Fruit fly (Drosophila melanogaster): ENCODE data around the gene Fum3.

The Fum3 gene

DNA sequence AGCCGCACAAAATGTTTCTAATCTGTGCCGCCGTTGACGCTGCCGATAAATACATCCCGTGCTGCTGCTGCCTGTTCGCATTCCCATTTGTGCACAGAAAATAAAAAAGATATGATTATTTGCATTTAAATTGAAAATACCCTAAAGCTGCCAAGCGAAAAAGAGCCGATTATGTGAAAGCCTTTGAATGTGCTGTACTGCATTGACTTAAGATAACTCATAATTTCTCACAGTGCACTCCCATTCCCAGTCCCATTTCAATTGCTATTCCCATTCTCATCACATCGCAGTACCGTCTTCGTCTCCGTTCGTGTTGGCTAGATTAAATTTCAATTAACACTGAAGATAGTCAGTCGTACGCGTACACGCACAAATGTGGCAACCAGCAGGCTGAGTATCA lies 16.7 kb downstream of the Fum3 start (continued):
- TF ChIP-seq CG3065 (GFP tag; optimal IDR thresholded peaks at IDR 0.05), result no peak
- no peak for TF ChIP-seq CG31224 (GFP tag; IDR thresholded peaks at IDR 0.05)
- peak; percentile 65 for TF ChIP-seq CG18599 (GFP tag; optimal IDR thresholded peaks at IDR 0.05)
- TF ChIP-seq klu (GFP tag; IDR thresholded peaks at IDR 0.05), result no peak
- TF ChIP-seq twi (tag; optimal IDR thresholded peaks at IDR 0.05), result no peak
- TF ChIP-seq Bgb (GFP tag; IDR thresholded peaks at IDR 0.05; ENCODE audit: partially characterized antibody), result no peak
- TF ChIP-seq Adf1 (GFP tag; IDR thresholded peaks at IDR 0.05), result no peak
- peak; percentile 72 for TF ChIP-seq chm (GFP tag; IDR thresholded peaks at IDR 0.05)
- TF ChIP-seq CG10267 (tag; optimal IDR thresholded peaks at IDR 0.05), result peak; percentile 6
- TF ChIP-seq tna (GFP tag; IDR thresholded peaks at IDR 0.05; ENCODE audit: partially characterized antibody), result no peak
- peak; percentile 32; the same call in 1 of the 3 replicates for TF ChIP-seq ase (GFP tag; IDR thresholded peaks at IDR 0.05)
- TF ChIP-seq CG10274 (GFP tag; optimal IDR thresholded peaks at IDR 0.05), result no peak
- TF ChIP-seq Sin3A (optimal IDR thresholded peaks at IDR 0.05), result no peak
- peak; percentile 17 for TF ChIP-seq Myb (GFP tag; optimal IDR thresholded peaks at IDR 0.05)
- TF ChIP-seq CG1602 (GFP tag; optimal IDR thresholded peaks at IDR 0.05), result peak; percentile 5
- no peak for TF ChIP-seq NK7.1 (GFP tag; optimal IDR thresholded peaks at IDR 0.05)
- no peak for TF ChIP-seq ara (GFP tag; IDR thresholded peaks at IDR 0.05)
- TF ChIP-seq CG12219 (GFP tag; optimal IDR thresholded peaks at IDR 0.05), result no peak
- TF ChIP-seq zen2 (GFP tag; IDR thresholded peaks at IDR 0.05; ENCODE audit: partially characterized antibody), result no peak
- no peak for TF ChIP-seq CG4617 (GFP tag; optimal IDR thresholded peaks at IDR 0.05; ENCODE audit: borderline replicate concordance)
- peak; percentile 41; the same call in 2 of the 3 replicates for TF ChIP-seq croc (GFP tag; conservative IDR thresholded peaks at IDR 0.05)
- no peak for TF ChIP-seq CG8290 (GFP tag; optimal IDR thresholded peaks at IDR 0.05)
- TF ChIP-seq CG8290 (tag; optimal IDR thresholded peaks at IDR 0.05), result no peak
- 0 out of 3 replicates have a peak, but pooled peaks have one; percentile 46 for TF ChIP-seq CG2199 (GFP tag; IDR thresholded peaks at IDR 0.05)
- no peak for TF ChIP-seq Taf1 (GFP tag; IDR thresholded peaks at IDR 0.05)
- peak; percentile 11 for TF ChIP-seq CG17568 (GFP tag; optimal IDR thresholded peaks at IDR 0.05)
- TF ChIP-seq Ada2b (GFP tag; IDR thresholded peaks at IDR 0.05), result peak; percentile 54; the same call in 1 of the 2 replicates
- TF ChIP-seq fd102C (GFP tag; optimal IDR thresholded peaks at IDR 0.05), result no peak
- TF ChIP-seq CG18011 (GFP tag; optimal IDR thresholded peaks at IDR 0.05), result no peak
- peak; percentile 41 to 52 for TF ChIP-seq Pdp1 (GFP tag; optimal IDR thresholded peaks at IDR 0.05)
- no peak for TF ChIP-seq MESR4 (GFP tag; optimal IDR thresholded peaks at IDR 0.05)
- TF ChIP-seq Dip3 (GFP tag; optimal IDR thresholded peaks at IDR 0.05), result peak; percentile 2
- no peak for TF ChIP-seq CG9797 (GFP tag; optimal IDR thresholded peaks at IDR 0.05)
- TF ChIP-seq phol (tag; optimal IDR thresholded peaks at IDR 0.05), result peak; percentile 53
- TF ChIP-seq cg (GFP tag; optimal IDR thresholded peaks at IDR 0.05), result no peak
- peak; percentile 43 for TF ChIP-seq HLH54F (GFP tag; optimal IDR thresholded peaks at IDR 0.05)
- no peak for TF ChIP-seq gfzf (GFP tag; optimal IDR thresholded peaks at IDR 0.05)
- TF ChIP-seq Ravus (GFP tag; IDR thresholded peaks at IDR 0.05), result no peak
- no peak for TF ChIP-seq CG2202 (tag; optimal IDR thresholded peaks at IDR 0.05)
- TF ChIP-seq her (GFP tag; optimal IDR thresholded peaks at IDR 0.05), result peak; percentile 7
- TF ChIP-seq psq (GFP tag; optimal IDR thresholded peaks at IDR 0.05), result no peak
- TF ChIP-seq CG34422 (GFP tag; IDR thresholded peaks at IDR 0.05), result peak; percentile 63; the same call in 1 of the 3 replicates
- no peak for TF ChIP-seq MTF-1 (GFP tag; optimal IDR thresholded peaks at IDR 0.05; ENCODE audit: borderline replicate concordance)
- TF ChIP-seq gem (tag; optimal IDR thresholded peaks at IDR 0.05), result peak; percentile 64
- TF ChIP-seq dpn (GFP tag; optimal IDR thresholded peaks at IDR 0.05), result peak; percentile 32 to 44
- peak; percentile 31 for TF ChIP-seq D19A (tag; optimal IDR thresholded peaks at IDR 0.05)
- no peak for TF ChIP-seq CG4360 (GFP tag; IDR thresholded peaks at IDR 0.05)
- no peak for TF ChIP-seq zfh2 (GFP tag; optimal IDR thresholded peaks at IDR 0.05)
- peak; percentile 62 for TF ChIP-seq fd96Cb (tag; optimal IDR thresholded peaks at IDR 0.05)
- TF ChIP-seq pum (GFP tag; optimal IDR thresholded peaks at IDR 0.05), result peak; percentile 41
- peak; percentile 55 for TF ChIP-seq CG10959 (GFP tag; IDR thresholded peaks at IDR 0.05)

All from whole organism, embryonic.